Fruit fly (Drosophila melanogaster): ENCODE data around the gene CG14115.
A peak's percentile ranks its signal among the peaks of the same experiment; 100 is the strongest.

Gene CG14115

DNA sequence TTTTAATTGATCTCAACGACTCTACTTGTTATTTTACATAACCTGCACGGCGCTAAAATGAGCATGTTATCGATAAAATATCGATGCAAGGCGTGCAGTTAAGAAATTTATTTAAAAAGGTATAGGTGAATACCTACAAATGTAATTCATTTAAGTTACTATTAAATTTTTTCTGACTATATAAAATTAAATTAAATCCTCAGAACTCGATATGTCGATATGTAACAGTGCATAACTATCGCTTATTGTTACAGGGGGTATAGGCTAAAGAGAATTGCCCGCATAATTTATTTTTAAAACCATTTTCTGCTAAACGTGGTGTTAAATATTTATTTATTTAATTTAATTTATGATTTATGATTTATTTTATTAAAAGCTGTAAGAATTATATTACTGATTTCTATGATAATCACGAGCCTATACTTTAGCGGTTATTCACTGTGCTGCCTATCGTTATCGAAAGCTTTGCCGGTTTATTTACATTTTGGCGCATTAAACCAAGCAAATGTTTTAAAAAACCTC is 43.4 kb downstream of the CG14115 start, which contains the start of the genes mRpL20 and Icmt (continued):
- peak; percentile 42 to 96 for TF ChIP-seq Hr51 (GFP tag; optimal IDR thresholded peaks at IDR 0.05)
- TF ChIP-seq CG9609 (GFP tag; optimal IDR thresholded peaks at IDR 0.05), result no peak
- TF ChIP-seq Bteb2 (GFP tag; optimal IDR thresholded peaks at IDR 0.05), result peak; percentile 51
- TF ChIP-seq CG2202 (tag; optimal IDR thresholded peaks at IDR 0.05), result peak; percentile 76
- TF ChIP-seq hb (GFP tag; IDR thresholded peaks at IDR 0.05; ENCODE audit: partially characterized antibody), result peak; percentile 81
- peak; percentile 68 for TF ChIP-seq BEAF-32 (GFP tag; optimal IDR thresholded peaks at IDR 0.05)
- TF ChIP-seq CG8944 (GFP tag; optimal IDR thresholded peaks at IDR 0.05), result peak; percentile 38
- peak; percentile 59 for TF ChIP-seq vfl (GFP tag; optimal IDR thresholded peaks at IDR 0.05)
- peak; percentile 62 for TF ChIP-seq zfh2 (GFP tag; optimal IDR thresholded peaks at IDR 0.05)
- peak; percentile 87 for TF ChIP-seq Chrac-16 (GFP tag; optimal IDR thresholded peaks at IDR 0.05)
- peak; percentile 93 for TF ChIP-seq croc (GFP tag; conservative IDR thresholded peaks at IDR 0.05)
- peak; percentile 1 for TF ChIP-seq CG31365 (tag; optimal IDR thresholded peaks at IDR 0.05)
- peak; percentile 79 for TF ChIP-seq CG4360 (GFP tag; IDR thresholded peaks at IDR 0.05)
- peak; percentile 18 for TF ChIP-seq HLH54F (GFP tag; optimal IDR thresholded peaks at IDR 0.05)
- peak; percentile 96 for TF ChIP-seq CG17612 (GFP tag; IDR thresholded peaks at IDR 0.05)
- peak; percentile 96 for TF ChIP-seq CG9817 (tag; optimal IDR thresholded peaks at IDR 0.05)
- TF ChIP-seq CG4730 (GFP tag; IDR thresholded peaks at IDR 0.05), result peak; percentile 96
- no peak for TF ChIP-seq ERR (GFP tag; optimal IDR thresholded peaks at IDR 0.05)
- no peak; the same call in none of the 3 replicates for TF ChIP-seq otp (GFP tag; IDR thresholded peaks at IDR 0.05)
- peak; percentile 92 for TF ChIP-seq cas (GFP tag; IDR thresholded peaks at IDR 0.05)
- peak; percentile 64 for TF ChIP-seq CG3065 (GFP tag; optimal IDR thresholded peaks at IDR 0.05)
- peak; percentile 17 for TF ChIP-seq slp2 (GFP tag; optimal IDR thresholded peaks at IDR 0.05)
- TF ChIP-seq grn (GFP tag; optimal IDR thresholded peaks at IDR 0.05), result no peak
- TF ChIP-seq bcd (GFP tag; optimal IDR thresholded peaks at IDR 0.05), result peak; percentile 93
- peak; percentile 78 for TF ChIP-seq CG10959 (GFP tag; IDR thresholded peaks at IDR 0.05)
- TF ChIP-seq nau (GFP tag; optimal IDR thresholded peaks at IDR 0.05), result peak; percentile 59
- TF ChIP-seq trh (GFP tag; optimal IDR thresholded peaks at IDR 0.05), result peak; percentile 60
- TF ChIP-seq dimm (GFP tag; IDR thresholded peaks at IDR 0.05), result peak; percentile 84
- TF ChIP-seq br (optimal IDR thresholded peaks at IDR 0.05), result no peak
- no peak for TF ChIP-seq tll (GFP tag; optimal IDR thresholded peaks at IDR 0.05)
- TF ChIP-seq CG10654 (GFP tag; optimal IDR thresholded peaks at IDR 0.05), result peak; percentile 76
- TF ChIP-seq sd (tag; optimal IDR thresholded peaks at IDR 0.05), result no peak
- TF ChIP-seq Xrp1 (GFP tag; IDR thresholded peaks at IDR 0.05), result peak; percentile 97
- TF ChIP-seq vnd (GFP tag; IDR thresholded peaks at IDR 0.05; ENCODE audit: partially characterized antibody), result peak; percentile 85
- TF ChIP-seq inv (GFP tag; IDR thresholded peaks at IDR 0.05; ENCODE audit: partially characterized antibody), result peak; percentile 65
- TF ChIP-seq tap (tag; optimal IDR thresholded peaks at IDR 0.05), result peak; percentile 88
- TF ChIP-seq wek (GFP tag; optimal IDR thresholded peaks at IDR 0.05), result peak; percentile 63
- TF ChIP-seq CG6683 (GFP tag; optimal IDR thresholded peaks at IDR 0.05), result peak; percentile 69
- TF ChIP-seq Hmx (GFP tag; optimal IDR thresholded peaks at IDR 0.05), result peak; percentile 34
- peak; percentile 74 to 97 for TF ChIP-seq bsh (GFP tag; optimal IDR thresholded peaks at IDR 0.05)
- TF ChIP-seq Sry-β (GFP tag; optimal IDR thresholded peaks at IDR 0.05), result no peak
- TF ChIP-seq tup (GFP tag; optimal IDR thresholded peaks at IDR 0.05), result peak; percentile 67
- peak; percentile 74 for TF ChIP-seq CG15514 (GFP tag; optimal IDR thresholded peaks at IDR 0.05)
- peak; percentile 92 for TF ChIP-seq ssp (GFP tag; IDR thresholded peaks at IDR 0.05)
- TF ChIP-seq BtbVII (GFP tag; optimal IDR thresholded peaks at IDR 0.05), result peak; percentile 72
- TF ChIP-seq TFAM (GFP tag; optimal IDR thresholded peaks at IDR 0.05), result no peak
- no peak for TF ChIP-seq pita (GFP tag; optimal IDR thresholded peaks at IDR 0.05)
- no peak for TF ChIP-seq da (GFP tag; optimal IDR thresholded peaks at IDR 0.05)
- TF ChIP-seq shn (GFP tag; optimal IDR thresholded peaks at IDR 0.05), result no peak
- peak; percentile 88 for TF ChIP-seq CG9437 (GFP tag; optimal IDR thresholded peaks at IDR 0.05)
